Fruit fly (Drosophila melanogaster): Measurements from ENCODE around the gene Edem1.

The Edem1 gene

dm6 chrX:1889926-1890325 is 18.7 kb downstream of the Edem1 start, which contains the start of the genes trr and mRpL16 (continued):
- no peak for TF ChIP-seq CG6813 (GFP tag; optimal IDR thresholded peaks at IDR 0.05)
- no peak for TF ChIP-seq CG12071 (GFP tag; optimal IDR thresholded peaks at IDR 0.05)
- peak; percentile 57 for TF ChIP-seq vvl (GFP tag; IDR thresholded peaks at IDR 0.05)
- no peak for TF ChIP-seq CG3065 (GFP tag; optimal IDR thresholded peaks at IDR 0.05)
- TF ChIP-seq Tbp (GFP tag; optimal IDR thresholded peaks at IDR 0.05): no peak
- TF ChIP-seq CG16779 (GFP tag; IDR thresholded peaks at IDR 0.05): no peak
- TF ChIP-seq sqz (GFP tag; optimal IDR thresholded peaks at IDR 0.05): no peak
- peak; percentile 19 for TF ChIP-seq Chrac-16 (GFP tag; optimal IDR thresholded peaks at IDR 0.05)
- no peak for TF ChIP-seq CG10431 (GFP tag; optimal IDR thresholded peaks at IDR 0.05)
- TF ChIP-seq lola (GFP tag; optimal IDR thresholded peaks at IDR 0.05): peak in 1 of 3 experiments; percentile 40
- no peak for TF ChIP-seq sim (GFP tag; IDR thresholded peaks at IDR 0.05)
- TF ChIP-seq Scr (GFP tag; IDR thresholded peaks at IDR 0.05; ENCODE audit: partially characterized antibody): peak; percentile 83
- TF ChIP-seq CG2875 (GFP tag; optimal IDR thresholded peaks at IDR 0.05): no peak
- no peak for TF ChIP-seq Mrtf (GFP tag; IDR thresholded peaks at IDR 0.05)
- TF ChIP-seq CG13123 (GFP tag; optimal IDR thresholded peaks at IDR 0.05): no peak
- TF ChIP-seq CG12769 (tag; optimal IDR thresholded peaks at IDR 0.05): no peak
- TF ChIP-seq CG3163 (GFP tag; optimal IDR thresholded peaks at IDR 0.05): no peak
- peak; percentile 18 for TF ChIP-seq CG30403 (GFP tag; optimal IDR thresholded peaks at IDR 0.05)
- peak; percentile 39 for TF ChIP-seq CG12299 (tag; optimal IDR thresholded peaks at IDR 0.05)
- TF ChIP-seq hb (GFP tag; IDR thresholded peaks at IDR 0.05; ENCODE audit: partially characterized antibody): no peak
- TF ChIP-seq CG7271 (tag; optimal IDR thresholded peaks at IDR 0.05): peak; percentile 14
- no peak for TF ChIP-seq Eip74EF (GFP tag; optimal IDR thresholded peaks at IDR 0.05)
- TF ChIP-seq CG6175 (GFP tag; IDR thresholded peaks at IDR 0.05): peak; percentile 92
- TF ChIP-seq Trl (optimal IDR thresholded peaks at IDR 0.05): no peak
- peak; percentile 24 for TF ChIP-seq Trl (GFP tag; optimal IDR thresholded peaks at IDR 0.05)
- no peak for TF ChIP-seq bcd (GFP tag; optimal IDR thresholded peaks at IDR 0.05)
- no peak for TF ChIP-seq dimm (GFP tag; IDR thresholded peaks at IDR 0.05)
- peak; percentile 5 for TF ChIP-seq nerfin-1 (tag; optimal IDR thresholded peaks at IDR 0.05)
- TF ChIP-seq Xrp1 (GFP tag; IDR thresholded peaks at IDR 0.05): 0 out of 2 replicates have a peak, but pooled peaks have one; percentile 7
- peak; percentile 52 for TF ChIP-seq CG13424 (tag; optimal IDR thresholded peaks at IDR 0.05)
- TF ChIP-seq seq (GFP tag; IDR thresholded peaks at IDR 0.05): peak; percentile 56; the same call in 1 of the 2 replicates
- no peak for TF ChIP-seq NK7.1 (GFP tag; optimal IDR thresholded peaks at IDR 0.05)
- TF ChIP-seq CG9817 (tag; optimal IDR thresholded peaks at IDR 0.05): peak; percentile 50
- no peak for TF ChIP-seq disco-r (GFP tag; optimal IDR thresholded peaks at IDR 0.05)
- TF ChIP-seq mld (GFP tag; IDR thresholded peaks at IDR 0.05; ENCODE audit: partially characterized antibody): 0 out of 3 replicates have a peak, but pooled peaks have one; percentile 33
- TF ChIP-seq gsb-n (tag; optimal IDR thresholded peaks at IDR 0.05): no peak
- TF ChIP-seq ato (GFP tag; IDR thresholded peaks at IDR 0.05; ENCODE audit: partially characterized antibody): 0 out of 2 replicates have a peak, but pooled peaks have one; percentile 45
- TF ChIP-seq PHDP (tag; optimal IDR thresholded peaks at IDR 0.05): no peak
- no peak for TF ChIP-seq Jarid2 (GFP tag; optimal IDR thresholded peaks at IDR 0.05)
- TF ChIP-seq CG34376 (GFP tag; optimal IDR thresholded peaks at IDR 0.05): no peak
- TF ChIP-seq CG12155 (GFP tag; optimal IDR thresholded peaks at IDR 0.05): peak; percentile 24

- TF ChIP-seq CG8478 (optimal IDR thresholded peaks at IDR 0.05) (peak; percentile 76), fru (optimal IDR thresholded peaks at IDR 0.05) (no peak), CG1832 (GFP tag; optimal IDR thresholded peaks at IDR 0.05) (peak; percentile 58)
Observed at dm6 chrX:1880779-1881178, 27.8 kb downstream of the Edem1 start.
